Fruit fly (Drosophila melanogaster): Measurements from ENCODE around the gene NdufV3.

DNA sequence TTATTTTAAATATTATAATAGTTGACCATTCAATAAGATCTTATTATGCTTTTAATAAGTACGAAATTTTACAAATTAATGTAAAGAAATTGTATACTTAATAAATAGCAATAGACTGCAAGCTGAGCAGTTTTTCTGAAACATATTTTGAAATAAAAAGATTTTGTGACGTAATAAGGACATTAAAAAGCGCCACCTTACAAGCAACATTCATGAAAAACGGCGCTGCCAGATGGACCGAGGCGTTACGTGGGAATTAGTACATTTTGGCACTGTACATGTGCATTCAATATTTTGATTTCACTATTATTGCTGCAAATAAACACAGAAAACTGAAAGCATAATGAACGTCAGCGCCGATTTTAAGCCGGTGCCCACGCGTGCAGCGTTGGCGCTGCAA, 969 bp upstream of the NdufV3 start, which contains the start of gene CG1738:
- TF ChIP-seq CG6163 (GFP tag; IDR thresholded peaks at IDR 0.05) (no peak), lz (GFP tag; optimal IDR thresholded peaks at IDR 0.05) (no peak)
